Fruit fly (Drosophila melanogaster) whole organism, embryonic: Measurements from ENCODE around the gene CG14820.

Experiments
- Antp ChIP-seq: fragments of 200-800 bp; sonication (Bioruptor generic); optimal IDR thresholded peaks from 3 replicates; lab custom pipeline; 2016; ENCODE audit warnings: missing biosample characterization, missing genetic modification characterization
- CG10654 ChIP-seq: fragments of 200-800 bp; sonication (Bioruptor generic); optimal IDR thresholded peaks from 2 replicates; lab custom pipeline; 2016; ENCODE audit warnings: missing biosample characterization, missing genetic modification characterization
- CG12236 ChIP-seq: fragments of 200-800 bp; sonication (Bioruptor generic); optimal IDR thresholded peaks from 2 replicates; lab custom pipeline; 2016; ENCODE audit warnings: missing biosample characterization, missing genetic modification characterization
- CG1233 ChIP-seq: fragments of 200-800 bp; sonication (Bioruptor generic); optimal IDR thresholded peaks from 4 replicates; lab custom pipeline; 2018; ENCODE audit warnings: missing biosample characterization, mild to moderate bottlenecking, missing genetic modification characterization
- CG15073 ChIP-seq: fragments of 200-800 bp; sonication (Bioruptor generic); optimal IDR thresholded peaks from 2 replicates; lab custom pipeline; 2016; ENCODE audit warnings: missing biosample characterization, missing genetic modification characterization
- CG17612 ChIP-seq: fragments of 200-800 bp; sonication (Bioruptor generic); IDR thresholded peaks from 2 replicates; pipeline ENCODE4 v1.3.6; 2022; ENCODE audit warnings: missing biosample characterization, missing genetic modification characterization
- CG2129 ChIP-seq: fragments of 200-800 bp; sonication (Bioruptor generic); IDR thresholded peaks from 2 replicates; pipeline ENCODE4 v1.3.6; 2022; ENCODE audit warnings: missing biosample characterization, missing genetic modification characterization; ENCODE audit not compliant: partially characterized antibody
- CG4282 ChIP-seq: fragments of 200-800 bp; sonication (Bioruptor generic); optimal IDR thresholded peaks from 2 replicates; lab custom pipeline; 2016; ENCODE audit warnings: missing biosample characterization, missing genetic modification characterization
- CG5180 ChIP-seq: fragments of 200-800 bp; sonication (Bioruptor generic); optimal IDR thresholded peaks from 3 replicates; lab custom pipeline; 2017; ENCODE audit warnings: missing biosample characterization, missing genetic modification characterization, mild to moderate bottlenecking, moderate library complexity, missing genetic modification reagents
- CG6765 ChIP-seq: fragments of 200-800 bp; sonication (Bioruptor generic); optimal IDR thresholded peaks from 3 replicates; lab custom pipeline; 2017; ENCODE audit warnings: missing biosample characterization, mild to moderate bottlenecking, missing genetic modification characterization
- CG6854 ChIP-seq: fragments of 200-800 bp; sonication (Bioruptor generic); optimal IDR thresholded peaks from 3 replicates; lab custom pipeline; 2017; ENCODE audit warnings: missing biosample characterization, mild to moderate bottlenecking, missing genetic modification characterization
- CG7928 ChIP-seq: fragments of 200-800 bp; sonication (Bioruptor generic); optimal IDR thresholded peaks from 2 replicates; lab custom pipeline; 2017; ENCODE audit warnings: missing biosample characterization, mild to moderate bottlenecking, missing genetic modification characterization
- CG9876 ChIP-seq: fragments of 200-800 bp; sonication (Bioruptor generic); optimal IDR thresholded peaks from 2 replicates; lab custom pipeline; 2016; ENCODE audit warnings: missing biosample characterization, missing genetic modification characterization
- CTCF ChIP-seq: fragments of 200-800 bp; sonication (Bioruptor generic); optimal IDR thresholded peaks from 2 replicates; lab custom pipeline; 2017; ENCODE audit warnings: missing biosample characterization, mild to moderate bottlenecking, missing genetic modification characterization, moderate library complexity
- D19A ChIP-seq: fragments of 200-800 bp; optimal IDR thresholded peaks from 3 replicates; lab custom pipeline; 2019; ENCODE audit warnings: missing biosample characterization, mild to moderate bottlenecking, missing genetic modification characterization, moderate library complexity
- Dbx ChIP-seq: fragments of 200-800 bp; sonication (Bioruptor generic); IDR thresholded peaks from 3 replicates; pipeline ENCODE4 v1.3.6; 2022; ENCODE audit warnings: missing biosample characterization, missing genetic modification characterization
- Dip3 ChIP-seq: fragments of 200-800 bp; sonication (Bioruptor generic); optimal IDR thresholded peaks from 3 replicates; lab custom pipeline; 2016; ENCODE audit warnings: missing biosample characterization, missing genetic modification characterization
- E2f2 ChIP-seq: fragments of 200-800 bp; sonication (Bioruptor generic); IDR thresholded peaks from 2 replicates; pipeline ENCODE4 v1.3.6; 2022; ENCODE audit warnings: missing biosample characterization, missing genetic modification characterization
- Ets65A ChIP-seq: fragments of 200-800 bp; sonication (Bioruptor generic); peaks from one replicate; lab custom pipeline; 2016; ENCODE audit warnings: missing biosample characterization, missing genetic modification characterization
- Gsc ChIP-seq: fragments of 200-800 bp; sonication (Bioruptor generic); IDR thresholded peaks from 2 replicates; pipeline ENCODE4 v1.3.6; 2022; ENCODE audit warnings: missing biosample characterization, missing genetic modification characterization
- HmgZ ChIP-seq: fragments of 200-800 bp; sonication (Bioruptor generic); optimal IDR thresholded peaks from 2 replicates; lab custom pipeline; 2018; ENCODE audit warnings: missing biosample characterization, mild to moderate bottlenecking, missing genetic modification characterization
- Meics ChIP-seq: fragments of 200-800 bp; sonication (Bioruptor generic); optimal IDR thresholded peaks from 2 replicates; lab custom pipeline; 2017; ENCODE audit warnings: missing biosample characterization, mild to moderate bottlenecking, missing genetic modification characterization
- NK7.1 ChIP-seq: fragments of 200-800 bp; sonication (Bioruptor generic); optimal IDR thresholded peaks from 3 replicates; lab custom pipeline; 2016; ENCODE audit warnings: missing biosample characterization, missing genetic modification characterization
- Nf-YC ChIP-seq: fragments of 200-800 bp; optimal IDR thresholded peaks from 3 replicates; lab custom pipeline; 2019; ENCODE audit warnings: missing biosample characterization, mild to moderate bottlenecking, missing genetic modification characterization, moderate library complexity
- Rx ChIP-seq: fragments of 200-800 bp; sonication (Bioruptor generic); IDR thresholded peaks from 2 replicates; pipeline ENCODE4 v1.3.6; 2022; ENCODE audit warnings: missing biosample characterization, missing genetic modification characterization
- Sry-δ ChIP-seq: fragments of 200-800 bp; sonication (Bioruptor generic); optimal IDR thresholded peaks from 2 replicates; lab custom pipeline; 2016; ENCODE audit warnings: missing biosample characterization, missing genetic modification characterization
- Tbp ChIP-seq: fragments of >200 bp; optimal IDR thresholded peaks from 2 replicates; lab custom pipeline; 2018; ENCODE audit warnings: missing biosample characterization, missing genetic modification characterization
- Vsx1 ChIP-seq: fragments of 200-800 bp; sonication (Bioruptor generic); optimal IDR thresholded peaks from 2 replicates; lab custom pipeline; 2017; ENCODE audit warnings: missing biosample characterization, mild to moderate bottlenecking, missing genetic modification characterization, missing genetic modification reagents
- ato ChIP-seq: fragments of 200-800 bp; sonication (Bioruptor generic); IDR thresholded peaks from 2 replicates; pipeline ENCODE4 v1.3.6; 2022; ENCODE audit warnings: missing biosample characterization, missing genetic modification characterization; ENCODE audit not compliant: partially characterized antibody
- az2 ChIP-seq: fragments of 200-800 bp; sonication (Bioruptor generic); optimal IDR thresholded peaks from 3 replicates; lab custom pipeline; 2016; ENCODE audit warnings: missing biosample characterization, missing genetic modification characterization
- ci ChIP-seq: fragments of 200-800 bp; sonication (Bioruptor generic); IDR thresholded peaks from 3 replicates; pipeline ENCODE4 v1.3.6; 2022; ENCODE audit warnings: missing biosample characterization, missing genetic modification characterization
- en ChIP-seq: fragments of 200-800 bp; sonication (Bioruptor generic); optimal IDR thresholded peaks from 2 replicates; lab custom pipeline; 2016; ENCODE audit warnings: missing biosample characterization, missing genetic modification characterization
- ewg ChIP-seq: fragments of 200-800 bp; sonication (Bioruptor generic); optimal IDR thresholded peaks from 3 replicates; lab custom pipeline; 2017; ENCODE audit warnings: mild to moderate bottlenecking, missing biosample characterization, missing genetic modification reagents, missing genetic modification characterization
- gcm2 ChIP-seq: fragments of 200-800 bp; sonication (Bioruptor generic); optimal IDR thresholded peaks from 2 replicates; lab custom pipeline; 2016; ENCODE audit warnings: missing biosample characterization, missing genetic modification characterization
- gt ChIP-seq: fragments of 200-800 bp; sonication (Bioruptor generic); IDR thresholded peaks from 2 replicates; pipeline ENCODE4 v1.3.6; 2022; ENCODE audit warnings: missing biosample characterization, missing genetic modification characterization
- h ChIP-seq: fragments of >200 bp; optimal IDR thresholded peaks from 2 replicates; lab custom pipeline; 2017
- her ChIP-seq: fragments of 200-800 bp; sonication (Bioruptor generic); optimal IDR thresholded peaks from 2 replicates; lab custom pipeline; 2016; ENCODE audit warnings: missing biosample characterization, missing genetic modification characterization
- ind ChIP-seq: fragments of 200-800 bp; sonication (Bioruptor generic); optimal IDR thresholded peaks from 3 replicates; lab custom pipeline; 2016; ENCODE audit warnings: missing biosample characterization, missing genetic modification characterization
- klu ChIP-seq: fragments of 200-800 bp; sonication (Bioruptor generic); IDR thresholded peaks from 2 replicates; pipeline ENCODE4 v1.3.6; 2022; ENCODE audit warnings: missing biosample characterization, missing genetic modification characterization
- nerfin-2 ChIP-seq: fragments of 200-800 bp; sonication (Bioruptor generic); IDR thresholded peaks from 2 replicates; pipeline ENCODE4 v1.3.6; 2022; ENCODE audit warnings: missing biosample characterization, missing genetic modification characterization; ENCODE audit not compliant: partially characterized antibody
- org-1 ChIP-seq: fragments of 200-800 bp; sonication (Bioruptor generic); optimal IDR thresholded peaks from 2 replicates; lab custom pipeline; 2017; ENCODE audit warnings: missing biosample characterization, missing genetic modification characterization
- ro ChIP-seq: fragments of 200-800 bp; sonication (Bioruptor generic); IDR thresholded peaks from 2 replicates; pipeline ENCODE4 v1.3.6; 2022; ENCODE audit warnings: missing biosample characterization, missing genetic modification characterization
- run ChIP-seq: fragments of 200-800 bp; sonication (Bioruptor generic); optimal IDR thresholded peaks from 3 replicates; lab custom pipeline; 2018; ENCODE audit warnings: missing biosample characterization, mild to moderate bottlenecking, missing genetic modification characterization
- sc ChIP-seq, 3 experiments: fragments of >200 bp in 2 of 3; fragments of 200-800 bp in 1 of 3; sonication (Bioruptor generic) in 1 of 3; optimal IDR thresholded peaks; 2 replicates in 2 of 3; 3 replicates in 1 of 3; lab custom pipeline; 2017; ENCODE audit warnings: mild to moderate bottlenecking in 1 of 3, missing biosample characterization in 1 of 3, missing genetic modification characterization in 1 of 3, missing genetic modification reagents in 1 of 3
- sd ChIP-seq: fragments of 200-800 bp; sonication (Bioruptor generic); optimal IDR thresholded peaks from 3 replicates; lab custom pipeline; 2018; ENCODE audit warnings: missing biosample characterization, mild to moderate bottlenecking, missing genetic modification characterization, moderate library complexity
- sens-2 ChIP-seq: fragments of 200-800 bp; sonication (Bioruptor generic); IDR thresholded peaks from 2 replicates; pipeline ENCODE4 v1.3.6; 2022; ENCODE audit warnings: missing biosample characterization, missing genetic modification characterization
- ssp ChIP-seq: fragments of 200-800 bp; sonication (Bioruptor generic); IDR thresholded peaks from 2 replicates; pipeline ENCODE4 v1.3.6; 2022; ENCODE audit warnings: missing biosample characterization, missing genetic modification characterization
- tll ChIP-seq, 2 experiments: fragments of 200-800 bp in 1 of 2; fragments of >200 bp in 1 of 2; sonication (Bioruptor generic) in 1 of 2; optimal IDR thresholded peaks; 2 replicates each; lab custom pipeline; 2017 to 2019; ENCODE audit warnings: missing biosample characterization in 2 of 2, missing genetic modification characterization in 2 of 2, mild to moderate bottlenecking in 1 of 2, moderate library complexity in 1 of 2
- trh ChIP-seq: fragments of 200-800 bp; sonication (Bioruptor generic); optimal IDR thresholded peaks from 2 replicates; lab custom pipeline; 2016; ENCODE audit warnings: missing biosample characterization, missing genetic modification characterization
- usp ChIP-seq: fragments of >200 bp; optimal IDR thresholded peaks from 2 replicates; lab custom pipeline; 2017; ENCODE audit warnings: missing biosample characterization, missing genetic modification characterization

Gene CG14820

DNA sequence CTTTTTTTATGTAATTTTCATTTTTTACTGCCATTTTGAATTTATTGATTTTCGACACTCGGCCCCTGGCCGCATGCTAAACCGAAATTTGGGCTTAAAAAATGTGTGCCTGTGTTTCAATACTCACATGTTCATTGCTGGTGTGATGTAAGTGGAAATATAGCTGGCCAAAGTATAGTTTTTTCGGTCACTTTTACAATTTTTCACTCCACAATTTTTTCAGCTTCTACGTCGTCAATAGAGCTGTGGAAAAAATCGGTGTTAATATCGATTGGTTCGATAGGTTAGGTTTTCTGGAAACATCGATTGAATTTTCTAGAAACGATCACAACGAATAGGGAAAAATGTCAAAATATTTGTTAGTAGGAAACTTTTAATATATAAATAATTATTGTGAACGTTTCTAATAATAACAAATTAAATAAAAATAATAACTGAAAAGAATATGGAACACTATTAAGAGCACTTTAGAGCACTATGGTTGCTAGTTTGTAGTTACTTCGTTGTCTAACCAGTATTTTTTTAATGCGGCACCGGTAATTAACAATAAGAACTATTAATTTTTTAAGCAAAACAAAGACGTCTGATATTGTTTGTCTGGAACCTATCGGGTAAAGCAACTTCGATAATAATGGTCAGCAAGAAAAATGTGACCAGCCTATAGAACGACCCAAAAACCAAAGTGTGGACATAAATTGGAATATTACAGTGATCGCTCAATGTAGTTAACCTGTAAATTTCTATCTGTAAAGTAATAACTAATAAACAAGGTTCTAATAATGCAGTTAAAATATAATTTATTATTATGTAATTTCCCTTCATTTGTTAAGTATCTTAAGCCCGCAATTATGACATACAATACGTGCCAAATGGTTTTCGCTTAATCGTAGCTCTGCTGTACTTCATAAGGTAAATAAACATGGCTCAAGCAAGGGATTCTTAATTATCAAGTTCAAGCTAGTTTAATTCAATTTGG lies 22.8 kb downstream of the CG14820 start, which contains the start of the genes CG10077 and CG9948 (continued):
- no peak for TF ChIP-seq h (lab: Kevin White, UChicago)
- peak; percentile 87 for TF ChIP-seq Ets65A (GFP tag; lab: Kevin White, UChicago)
- no peak for TF ChIP-seq CG4282 (GFP tag; lab: Kevin White, UChicago)
- TF ChIP-seq Vsx1: peak; percentile 61
- TF ChIP-seq ind: peak; percentile 89
- TF ChIP-seq sd: peak; percentile 98
- TF ChIP-seq Antp: peak; percentile 15
- TF ChIP-seq ato: peak; percentile 76
- peak; percentile 67 for TF ChIP-seq trh (GFP tag; lab: Kevin White, UChicago)
- TF ChIP-seq usp: no peak
- TF ChIP-seq ssp (GFP tag; lab: Robert Waterston, UW): peak; percentile 72
- TF ChIP-seq gt: peak; percentile 68
- peak; percentile 85 for TF ChIP-seq Nf-YC (tag; lab: Kevin White, UChicago)
- TF ChIP-seq run (tag; lab: Kevin White, UChicago): no peak
- TF ChIP-seq CG6765 (GFP tag; lab: Kevin White, UChicago): peak; percentile 75
- TF ChIP-seq Meics (GFP tag; lab: Kevin White, UChicago): peak; percentile 90
- peak; percentile 4 for TF ChIP-seq gcm2 (GFP tag; lab: Kevin White, UChicago)
- TF ChIP-seq her (GFP tag; lab: Kevin White, UChicago): peak; percentile 11
- TF ChIP-seq org-1 (GFP tag; lab: Kevin White, UChicago): peak; percentile 79
- TF ChIP-seq nerfin-2 (GFP tag; lab: Robert Waterston, UW): peak; percentile 76
- peak; percentile 88 for TF ChIP-seq Rx
- TF ChIP-seq D19A: peak; percentile 86
- TF ChIP-seq CTCF (GFP tag; lab: Kevin White, UChicago): no peak
- peak; percentile 53; the same call in 1 of the 2 replicates for TF ChIP-seq ro (GFP tag; lab: Robert Waterston, UW)
- no peak for TF ChIP-seq Tbp
- peak; percentile 90 for TF ChIP-seq az2 (GFP tag; lab: Kevin White, UChicago)
- TF ChIP-seq ci (GFP tag; lab: Robert Waterston, UW): peak; percentile 96
- TF ChIP-seq Dip3: peak; percentile 64
- peak; percentile 80 for TF ChIP-seq CG6854 (GFP tag; lab: Kevin White, UChicago)
- peak; percentile 72 for TF ChIP-seq E2f2
- peak; percentile 79 for TF ChIP-seq CG10654
- peak; percentile 91 for TF ChIP-seq Dbx (GFP tag; lab: Robert Waterston, UW)
- TF ChIP-seq sc (optimal IDR thresholded peaks at IDR 0.05; lab: Kevin White, UChicago): no peak
- peak; percentile 74 for TF ChIP-seq sc (GFP tag; optimal IDR thresholded peaks at IDR 0.05; lab: Kevin White, UChicago)
- peak; percentile 37 for TF ChIP-seq CG7928
- TF ChIP-seq klu: peak; percentile 69
- peak; percentile 92 for TF ChIP-seq HmgZ (tag; lab: Kevin White, UChicago)
- TF ChIP-seq ewg (GFP tag; lab: Kevin White, UChicago): peak; percentile 72
- TF ChIP-seq CG15073 (GFP tag; lab: Kevin White, UChicago): no peak
- no peak for TF ChIP-seq NK7.1 (GFP tag; lab: Kevin White, UChicago)
- peak; percentile 76; the same call in 1 of the 2 replicates for TF ChIP-seq sens-2 (GFP tag; lab: Robert Waterston, UW)
- TF ChIP-seq CG17612 (GFP tag; lab: Robert Waterston, UW): peak; percentile 79
- peak; percentile 64 for TF ChIP-seq CG2129 (GFP tag; lab: Robert Waterston, UW)
- TF ChIP-seq CG12236: peak; percentile 33
- TF ChIP-seq CG5180 (GFP tag; lab: Kevin White, UChicago): peak; percentile 65
- TF ChIP-seq en: no peak
- peak; percentile 66 for TF ChIP-seq Gsc
- no peak for TF ChIP-seq CG9876 (GFP tag; lab: Kevin White, UChicago)
- peak; percentile 80 for TF ChIP-seq Sry-δ (GFP tag; lab: Kevin White, UChicago)
- TF ChIP-seq tll (GFP tag; optimal IDR thresholded peaks at IDR 0.05; lab: Kevin White, UChicago): no peak
- peak; percentile 86 for TF ChIP-seq CG1233
